Fruit fly (Drosophila melanogaster) whole organism, embryonic: ENCODE data around the gene mTerf3.

Experiments
- Antp ChIP-seq: fragments of 200-800 bp; sonication (Bioruptor generic); optimal IDR thresholded peaks from 3 replicates; lab custom pipeline; 2016; ENCODE audit warnings: missing biosample characterization, missing genetic modification characterization
- CG10147 ChIP-seq: fragments of 200-800 bp; sonication (Bioruptor generic); optimal IDR thresholded peaks from 2 replicates; lab custom pipeline; 2019; ENCODE audit warnings: missing biosample characterization, mild to moderate bottlenecking, missing genetic modification characterization, moderate library complexity
- CG11085 ChIP-seq: fragments of 200-800 bp; sonication (Bioruptor generic); IDR thresholded peaks from 2 replicates; pipeline ENCODE4 v1.3.6; 2022; ENCODE audit warnings: missing biosample characterization, missing genetic modification characterization
- CG11093 ChIP-seq: fragments of 200-800 bp; sonication (Bioruptor generic); IDR thresholded peaks from 3 replicates; pipeline ENCODE4 v1.3.6; 2022; ENCODE audit warnings: missing biosample characterization, missing genetic modification characterization
- CG11247 ChIP-seq: fragments of 200-800 bp; sonication (Bioruptor generic); IDR thresholded peaks from 2 replicates; pipeline ENCODE4 v1.3.6; 2022; ENCODE audit warnings: missing biosample characterization, missing genetic modification characterization
- CG12659 ChIP-seq: fragments of 200-800 bp; sonication (Bioruptor generic); optimal IDR thresholded peaks from 3 replicates; lab custom pipeline; 2017; ENCODE audit warnings: mild to moderate bottlenecking, missing biosample characterization, missing genetic modification reagents, missing genetic modification characterization
- CG12769 ChIP-seq: fragments of 200-800 bp; sonication (Bioruptor generic); optimal IDR thresholded peaks from 2 replicates; lab custom pipeline; 2019; ENCODE audit warnings: missing biosample characterization, mild to moderate bottlenecking, missing genetic modification characterization, moderate library complexity
- CG13123 ChIP-seq: fragments of 200-800 bp; sonication (Bioruptor generic); optimal IDR thresholded peaks from 2 replicates; lab custom pipeline; 2016; ENCODE audit warnings: missing biosample characterization, missing genetic modification characterization
- CG15696 ChIP-seq: fragments of 200-800 bp; sonication (Bioruptor generic); optimal IDR thresholded peaks from 2 replicates; lab custom pipeline; 2019; ENCODE audit warnings: missing biosample characterization, mild to moderate bottlenecking, missing genetic modification characterization, moderate library complexity
- CG1603 ChIP-seq: fragments of 200-800 bp; sonication (Bioruptor generic); optimal IDR thresholded peaks from 2 replicates; lab custom pipeline; 2019; ENCODE audit warnings: missing biosample characterization, mild to moderate bottlenecking, missing genetic modification characterization, moderate library complexity
- CG17328 ChIP-seq: fragments of 200-800 bp; sonication (Bioruptor generic); IDR thresholded peaks from 2 replicates; pipeline ENCODE4 v1.3.6; 2022; ENCODE audit warnings: missing biosample characterization, missing genetic modification characterization
- CG17361 ChIP-seq: fragments of 200-800 bp; sonication (Bioruptor generic); IDR thresholded peaks from 3 replicates; pipeline ENCODE4 v1.3.6; 2022; ENCODE audit warnings: missing biosample characterization, missing genetic modification characterization
- CG2712 ChIP-seq: fragments of 200-800 bp; optimal IDR thresholded peaks from 3 replicates; lab custom pipeline; 2019; ENCODE audit warnings: missing biosample characterization, mild to moderate bottlenecking, missing genetic modification characterization, moderate library complexity
- CG2875 ChIP-seq: fragments of 200-800 bp; sonication (Bioruptor generic); optimal IDR thresholded peaks from 2 replicates; lab custom pipeline; 2017; ENCODE audit warnings: missing biosample characterization, mild to moderate bottlenecking, missing genetic modification characterization, missing genetic modification reagents
- CG31441 ChIP-seq: fragments of 200-800 bp; sonication (Bioruptor generic); IDR thresholded peaks from 2 replicates; pipeline ENCODE4 v1.3.6; 2022; ENCODE audit warnings: missing biosample characterization, missing genetic modification characterization
- CG32767 ChIP-seq: fragments of 200-800 bp; sonication (Bioruptor generic); IDR thresholded peaks from 2 replicates; pipeline ENCODE4 v1.3.6; 2022; ENCODE audit warnings: missing biosample characterization, missing genetic modification characterization
- CG34224 ChIP-seq: fragments of 200-800 bp; sonication (Bioruptor generic); IDR thresholded peaks from 3 replicates; pipeline ENCODE4 v1.3.6; 2022; ENCODE audit warnings: missing biosample characterization, missing genetic modification characterization; ENCODE audit not compliant: partially characterized antibody
- CG34376 ChIP-seq: fragments of 200-800 bp; sonication (Bioruptor generic); optimal IDR thresholded peaks from 2 replicates; lab custom pipeline; 2018; ENCODE audit warnings: missing biosample characterization, mild to moderate bottlenecking, missing genetic modification characterization
- CG4730 ChIP-seq: fragments of 200-800 bp; sonication (Bioruptor generic); IDR thresholded peaks from 2 replicates; pipeline ENCODE4 v1.3.6; 2022; ENCODE audit warnings: missing biosample characterization, missing genetic modification characterization
- CG6854 ChIP-seq: fragments of 200-800 bp; sonication (Bioruptor generic); optimal IDR thresholded peaks from 3 replicates; lab custom pipeline; 2017; ENCODE audit warnings: missing biosample characterization, mild to moderate bottlenecking, missing genetic modification characterization
- CG8478 ChIP-seq: fragments of >200 bp; optimal IDR thresholded peaks from 2 replicates; lab custom pipeline; 2018
- CG9609 ChIP-seq: fragments of 200-800 bp; sonication (Bioruptor generic); optimal IDR thresholded peaks from 3 replicates; lab custom pipeline; 2016; ENCODE audit warnings: missing biosample characterization, missing genetic modification characterization
- CG9817 ChIP-seq: fragments of 200-800 bp; sonication (Bioruptor generic); optimal IDR thresholded peaks from 2 replicates; lab custom pipeline; 2018; ENCODE audit warnings: missing biosample characterization, mild to moderate bottlenecking, missing genetic modification characterization, moderate library complexity
- Doc2 ChIP-seq: fragments of 200-800 bp; sonication (Bioruptor generic); IDR thresholded peaks from 2 replicates; pipeline ENCODE4 v1.3.6; 2022; ENCODE audit warnings: missing biosample characterization, missing genetic modification characterization
- Gug ChIP-seq: fragments of 200-800 bp; sonication (Bioruptor generic); IDR thresholded peaks from 4 replicates; pipeline ENCODE4 v1.3.6; 2022; ENCODE audit warnings: missing biosample characterization, missing genetic modification characterization
- Hr78 ChIP-seq, 2 experiments: fragments of 200-800 bp in 1 of 2; fragments of >200 bp in 1 of 2; sonication (Bioruptor generic) in 1 of 2; optimal IDR thresholded peaks; 2 replicates each; lab custom pipeline; 2017 to 2019; ENCODE audit warnings: missing biosample characterization in 2 of 2, missing genetic modification characterization in 2 of 2, mild to moderate bottlenecking in 1 of 2, moderate library complexity in 1 of 2
- Kr ChIP-seq: fragments of 200-800 bp; sonication (Bioruptor generic); optimal IDR thresholded peaks from 2 replicates; lab custom pipeline; 2017; ENCODE audit warnings: missing biosample characterization, mild to moderate bottlenecking, missing genetic modification characterization
- Max ChIP-seq: fragments of 200-800 bp; sonication (Bioruptor generic); optimal IDR thresholded peaks from 2 replicates; lab custom pipeline; 2016; ENCODE audit warnings: missing biosample characterization, mild to moderate bottlenecking, missing genetic modification characterization
- NK7.1 ChIP-seq: fragments of 200-800 bp; sonication (Bioruptor generic); optimal IDR thresholded peaks from 3 replicates; lab custom pipeline; 2016; ENCODE audit warnings: missing biosample characterization, missing genetic modification characterization
- Sin3A ChIP-seq: fragments of >200 bp; optimal IDR thresholded peaks from 2 replicates; lab custom pipeline; 2018
- Sox100B ChIP-seq: fragments of 200-800 bp; sonication (Bioruptor generic); optimal IDR thresholded peaks from 3 replicates; lab custom pipeline; 2018; ENCODE audit warnings: missing biosample characterization, mild to moderate bottlenecking, missing genetic modification characterization
- aop ChIP-seq: fragments of 200-800 bp; sonication (Bioruptor generic); IDR thresholded peaks from 2 replicates; pipeline ENCODE4 v1.3.6; 2022; ENCODE audit warnings: missing biosample characterization, missing genetic modification characterization
- btn ChIP-seq: fragments of 200-800 bp; sonication (Bioruptor generic); optimal IDR thresholded peaks from 2 replicates; lab custom pipeline; 2016; ENCODE audit warnings: missing biosample characterization, missing genetic modification characterization
- cad ChIP-seq: fragments of >200 bp; optimal IDR thresholded peaks from 2 replicates; lab custom pipeline; 2017; ENCODE audit warnings: missing biosample characterization, missing genetic modification characterization
- croc ChIP-seq: fragments of 200-800 bp; sonication (Bioruptor generic); conservative IDR thresholded peaks from 3 replicates; pipeline ENCODE4 v1.3.6; 2022; ENCODE audit warnings: missing biosample characterization, missing genetic modification characterization
- cwo ChIP-seq: fragments of 200-800 bp; sonication (Bioruptor generic); optimal IDR thresholded peaks from 3 replicates; lab custom pipeline; 2017; ENCODE audit warnings: missing biosample characterization, missing genetic modification characterization, mild to moderate bottlenecking, moderate library complexity, missing genetic modification reagents
- dm ChIP-seq: fragments of 200-800 bp; sonication (Bioruptor generic); optimal IDR thresholded peaks from 3 replicates; lab custom pipeline; 2016; ENCODE audit warnings: missing biosample characterization, missing genetic modification characterization
- ems ChIP-seq: fragments of 200-800 bp; sonication (Bioruptor generic); optimal IDR thresholded peaks from 3 replicates; lab custom pipeline; 2016; ENCODE audit warnings: missing biosample characterization, missing genetic modification characterization
- ftz-f1 ChIP-seq: fragments of 200-800 bp; sonication (Bioruptor generic); optimal IDR thresholded peaks from 2 replicates; lab custom pipeline; 2016; ENCODE audit warnings: missing biosample characterization, missing genetic modification characterization
- jumu ChIP-seq: fragments of 200-800 bp; sonication (Bioruptor generic); optimal IDR thresholded peaks from 3 replicates; lab custom pipeline; 2016; ENCODE audit warnings: missing biosample characterization, missing genetic modification characterization
- knrl ChIP-seq: fragments of 200-800 bp; sonication (Bioruptor generic); IDR thresholded peaks from 3 replicates; pipeline ENCODE4 v1.3.6; 2022; ENCODE audit warnings: missing biosample characterization, missing genetic modification characterization; ENCODE audit not compliant: partially characterized antibody
- pan ChIP-seq, 4 experiments: fragments of >200 bp in 3 of 4; fragments of 200-800 bp in 1 of 4; sonication (Bioruptor generic) in 1 of 4; optimal IDR thresholded peaks in 3 of 4; IDR thresholded peaks in 1 of 4; 2 replicates each; pipeline versions ENCODE4 v1.3.6 to Lab custom; 2017 to 2022; ENCODE audit warnings: missing biosample characterization in 2 of 4, missing genetic modification characterization in 2 of 4, mixed read lengths in 1 of 4
- psq ChIP-seq: fragments of 200-800 bp; sonication (Bioruptor generic); optimal IDR thresholded peaks from 2 replicates; lab custom pipeline; 2017; ENCODE audit warnings: missing biosample characterization, missing genetic modification characterization
- ro ChIP-seq: fragments of 200-800 bp; sonication (Bioruptor generic); IDR thresholded peaks from 2 replicates; pipeline ENCODE4 v1.3.6; 2022; ENCODE audit warnings: missing biosample characterization, missing genetic modification characterization
- sc ChIP-seq, 3 experiments: fragments of >200 bp in 2 of 3; fragments of 200-800 bp in 1 of 3; sonication (Bioruptor generic) in 1 of 3; optimal IDR thresholded peaks; 2 replicates in 2 of 3; 3 replicates in 1 of 3; lab custom pipeline; 2017; ENCODE audit warnings: mild to moderate bottlenecking in 1 of 3, missing biosample characterization in 1 of 3, missing genetic modification characterization in 1 of 3, missing genetic modification reagents in 1 of 3
- trem ChIP-seq: fragments of 200-800 bp; optimal IDR thresholded peaks from 3 replicates; lab custom pipeline; 2019; ENCODE audit warnings: missing biosample characterization, mild to moderate bottlenecking, missing genetic modification characterization, moderate library complexity
- unpg ChIP-seq: fragments of 200-800 bp; sonication (Bioruptor generic); optimal IDR thresholded peaks from 3 replicates; lab custom pipeline; 2018; ENCODE audit warnings: missing biosample characterization, mild to moderate bottlenecking, missing genetic modification characterization, moderate library complexity
- yki ChIP-seq: fragments of >200 bp; optimal IDR thresholded peaks from 3 replicates; lab custom pipeline; 2018
- zen ChIP-seq: fragments of 200-800 bp; sonication (Bioruptor generic); optimal IDR thresholded peaks from 3 replicates; lab custom pipeline; 2018; ENCODE audit warnings: missing biosample characterization, mild to moderate bottlenecking, missing genetic modification characterization, moderate library complexity

The mTerf3 gene

DNA sequence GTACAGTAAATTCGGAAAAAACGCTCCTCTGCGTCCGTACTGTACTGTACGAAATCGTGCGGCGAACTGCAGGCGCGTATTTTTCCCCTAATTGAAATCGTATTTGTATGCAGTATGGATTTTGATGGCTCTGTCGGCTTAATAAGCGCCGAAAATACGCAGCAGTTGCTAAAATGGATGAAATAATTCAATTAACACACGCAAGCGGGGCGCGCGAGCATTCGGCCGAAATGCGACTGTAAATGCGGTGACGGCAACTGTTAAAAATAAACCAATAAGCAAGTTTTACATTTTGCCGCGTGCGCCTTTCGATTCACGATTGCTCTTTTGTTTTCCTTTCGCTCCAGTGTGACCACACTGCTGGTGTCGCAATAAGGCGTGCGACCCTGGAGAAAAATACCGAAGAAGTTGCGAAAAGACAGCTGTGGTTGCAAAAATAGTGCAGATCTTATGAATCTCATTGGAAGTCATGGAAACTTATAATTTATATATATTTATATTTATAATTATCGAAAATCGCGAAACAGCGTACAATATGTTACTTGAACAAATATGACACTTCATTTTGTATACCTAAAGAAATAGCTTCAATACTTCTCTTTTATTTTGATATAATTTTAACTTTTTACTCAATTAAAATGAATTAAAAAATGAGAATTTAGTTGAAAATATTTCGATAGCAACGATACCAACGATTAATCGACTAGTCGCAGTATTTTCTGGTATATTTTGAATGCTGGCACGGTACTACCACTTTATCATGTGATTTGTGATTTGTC is 47.4 kb downstream of the mTerf3 start, which contains the start of the genes CG32428 and CG5969 (continued):
- TF ChIP-seq cwo (peak; percentile 56), CG10147 (peak; percentile 65), CG31441 (no peak; the same call in 1 of the 2 replicates), Sox100B (GFP tag; lab: Kevin White, UChicago) (peak; percentile 52), CG12769 (no peak), dm (GFP tag; lab: Kevin White, UChicago) (peak; percentile 35), ro (GFP tag; lab: Robert Waterston, UW) (no peak), Kr (GFP tag; lab: Kevin White, UChicago) (no peak), CG11085 (GFP tag; lab: Robert Waterston, UW) (peak; percentile 41; the same call in 1 of the 2 replicates), CG11247 (peak; percentile 61), jumu (no peak), CG32767 (GFP tag; lab: Robert Waterston, UW) (no peak), cad (no peak), zen (tag; lab: Kevin White, UChicago) (peak; percentile 8), yki (no peak), CG2875 (GFP tag; lab: Kevin White, UChicago) (no peak), Sin3A (lab: Kevin White, UChicago) (peak; percentile 59), Hr78 (GFP tag; optimal IDR thresholded peaks at IDR 0.05; lab: Kevin White, UChicago) (no peak), pan (optimal IDR thresholded peaks at IDR 0.05; lab: Kevin White, UChicago) (no peak), pan (GFP tag; optimal IDR thresholded peaks at IDR 0.05 in 1 of 2, IDR thresholded peaks at IDR 0.05 in 1 of 2) (peak in 1 of 2 experiments; percentile 77), croc (GFP tag; lab: Robert Waterston, UW) (0 out of 3 replicates have a peak, but pooled peaks have one; percentile 21), Antp (GFP tag; lab: Kevin White, UChicago) (no peak), CG9609 (no peak), NK7.1 (no peak), btn (GFP tag; lab: Kevin White, UChicago) (no peak), CG8478 (lab: Kevin White, UChicago) (no peak), ems (GFP tag; lab: Kevin White, UChicago) (no peak), CG1603 (tag; lab: Kevin White, UChicago) (peak; percentile 38), CG2712 (tag; lab: Kevin White, UChicago) (peak; percentile 69), CG34224 (GFP tag; lab: Robert Waterston, UW) (no peak), CG11093 (no peak), CG15696 (tag; lab: Kevin White, UChicago) (no peak), aop (GFP tag; lab: Robert Waterston, UW) (no peak), Max (GFP tag; lab: Kevin White, UChicago) (peak; percentile 45), CG6854 (GFP tag; lab: Kevin White, UChicago) (peak; percentile 7), CG13123 (GFP tag; lab: Kevin White, UChicago) (no peak), CG12659 (GFP tag; lab: Kevin White, UChicago) (peak; percentile 72), CG34376 (GFP tag; lab: Kevin White, UChicago) (peak; percentile 26), CG17361 (GFP tag; lab: Robert Waterston, UW) (peak; percentile 80; the same call in 2 of the 3 replicates), knrl (no peak), CG4730 (GFP tag; lab: Robert Waterston, UW) (no peak), psq (peak; percentile 69), Doc2 (GFP tag; lab: Robert Waterston, UW) (no peak), CG9817 (tag; lab: Kevin White, UChicago) (peak; percentile 70), trem (tag; lab: Kevin White, UChicago) (peak; percentile 75), ftz-f1 (GFP tag; lab: Kevin White, UChicago) (peak; percentile 80), CG17328 (GFP tag; lab: Robert Waterston, UW) (peak; percentile 54), unpg (GFP tag; lab: Kevin White, UChicago) (peak; percentile 67), Gug (GFP tag; lab: Robert Waterston, UW) (peak; percentile 50; the same call in 3 of the 4 replicates), sc (optimal IDR thresholded peaks at IDR 0.05; lab: Kevin White, UChicago) (no peak), sc (GFP tag; optimal IDR thresholded peaks at IDR 0.05; lab: Kevin White, UChicago) (no peak)
